Worm (Caenorhabditis elegans) whole organism, L3 larva: ENCODE data around the gene set-8.

Experiments used
- elt-3 ChIP-seq, 3 experiments: fragments of 150-350 bp in 1 of 3; sonication (generic microtip) in 2 of 3; optimal IDR thresholded peaks; 2 replicates in 2 of 3; 4 replicates in 1 of 3; lab custom pipeline; 2014 to 2017; ENCODE audit warnings: missing biosample characterization in 3 of 3, missing genetic modification characterization in 3 of 3
- nfya-1 ChIP-seq: sonication (generic microtip); optimal IDR thresholded peaks from 2 replicates; lab custom pipeline; 2017; ENCODE audit warnings: missing genetic modification characterization, mild to moderate bottlenecking, missing compliant biosample characterization, antibody characterized with exemption, moderate library complexity; ENCODE audit not compliant: insufficient read depth

- TF ChIP-seq nfya-1 (tag; lab: Kevin White, UChicago), result peak; percentile 33
- TF ChIP-seq elt-3 (tag; optimal IDR thresholded peaks at IDR 0.05; lab: Kevin White, UChicago), result peak in 1 of 3 experiments; percentile 7
Observed at ce11 chrX:13419884-13420339, 26.6 kb upstream of the set-8 start, which contains the start of gene C29F7.3.
